Worm (Caenorhabditis elegans): ENCODE results near the gene C32B5.15.

- TF ChIP-seq him-1 (tag; optimal IDR thresholded peaks at IDR 0.05) (no peak), dao-5 (tag; optimal IDR thresholded peaks at IDR 0.05) (no peak), W03F9.2 (tag; optimal IDR thresholded peaks at IDR 0.05) (no peak)
These were observed 10.1 kb upstream of the C32B5.15 start, which contains the start of gene srh-274 for ce11 chrII:982842-983241.

Data from whole organism, L4/young adult.